Worm (Caenorhabditis elegans): Measurements from ENCODE around the gene T26C5.4.

T26C5.4 gene

ce11 chrII:9264689-9265278, 14.5 kb upstream of the T26C5.4 start:
- no peak for TF ChIP-seq F57A8.1 (GFP tag; optimal IDR thresholded peaks at IDR 0.05)
- no peak for TF ChIP-seq him-1 (tag; optimal IDR thresholded peaks at IDR 0.05)
- TF ChIP-seq nhr-90 (tag; optimal IDR thresholded peaks at IDR 0.05), result no peak
- TF ChIP-seq T26A5.8 (tag; optimal IDR thresholded peaks at IDR 0.05), result no peak
- no peak for TF ChIP-seq dpff-1 (tag; optimal IDR thresholded peaks at IDR 0.05)
- no peak for TF ChIP-seq lin-26 (GFP tag; IDR thresholded peaks at IDR 0.05)
- no peak for TF ChIP-seq aptf-2 (GFP tag; conservative IDR thresholded peaks at IDR 0.05)
- no peak for TF ChIP-seq C06A6.2 (GFP tag; conservative IDR thresholded peaks at IDR 0.05)
- no peak for TF ChIP-seq lsl-1 (GFP tag; optimal IDR thresholded peaks at IDR 0.05)
- TF ChIP-seq nfya-2 (GFP tag; IDR thresholded peaks at IDR 0.05), result no peak
- TF ChIP-seq ama-1 (optimal IDR thresholded peaks at IDR 0.05), result no peak
- no peak for TF ChIP-seq ama-1 (GFP tag; optimal IDR thresholded peaks at IDR 0.05)
- no peak for TF ChIP-seq somi-1 (GFP tag; optimal IDR thresholded peaks at IDR 0.05)
- no peak for TF ChIP-seq unc-62 (GFP tag; optimal IDR thresholded peaks at IDR 0.05)
- no peak for TF ChIP-seq akir-1 (GFP tag; optimal IDR thresholded peaks at IDR 0.05)
- no peak for TF ChIP-seq attf-6 (GFP tag; IDR thresholded peaks at IDR 0.05)
- no peak for TF ChIP-seq lsy-27 (tag; optimal IDR thresholded peaks at IDR 0.05; ENCODE audit: borderline replicate concordance, insufficient read depth)
- no peak for TF ChIP-seq hmg-20 (GFP tag; IDR thresholded peaks at IDR 0.05)
- no peak for TF ChIP-seq lir-1 (GFP tag; conservative IDR thresholded peaks at IDR 0.05)
- TF ChIP-seq ceh-58 (GFP tag; IDR thresholded peaks at IDR 0.05), result no peak

ce11 chrII:9263784-9264183, 13.5 kb upstream of the T26C5.4 start:
- no peak for TF ChIP-seq ztf-3 (GFP tag; optimal IDR thresholded peaks at IDR 0.05)
- TF ChIP-seq snpc-3.4 (tag; optimal IDR thresholded peaks at IDR 0.05), result no peak
- TF ChIP-seq nfya-2 (GFP tag; IDR thresholded peaks at IDR 0.05), result no peak
- no peak for TF ChIP-seq ama-1 (optimal IDR thresholded peaks at IDR 0.05)
- TF ChIP-seq ama-1 (GFP tag; optimal IDR thresholded peaks at IDR 0.05), result no peak
- no peak for TF ChIP-seq mel-28 (tag; optimal IDR thresholded peaks at IDR 0.05; ENCODE audit: borderline replicate concordance)
- TF ChIP-seq ets-4 (GFP tag; optimal IDR thresholded peaks at IDR 0.05), result no peak
- TF ChIP-seq B0261.1 (tag; optimal IDR thresholded peaks at IDR 0.05), result no peak
- no peak for TF ChIP-seq madf-10 (tag; optimal IDR thresholded peaks at IDR 0.05)
- TF ChIP-seq ztf-26 (tag; optimal IDR thresholded peaks at IDR 0.05), result no peak
- TF ChIP-seq dpl-1 (GFP tag; optimal IDR thresholded peaks at IDR 0.05), result no peak
- TF ChIP-seq F39B2.1 (GFP tag; IDR thresholded peaks at IDR 0.05), result no peak
- no peak for TF ChIP-seq B0019.2 (GFP tag; conservative IDR thresholded peaks at IDR 0.05)
- TF ChIP-seq Y67H2A.10 (GFP tag; conservative IDR thresholded peaks at IDR 0.05), result no peak
- TF ChIP-seq zfh-2 (GFP tag; conservative IDR thresholded peaks at IDR 0.05), result no peak
- no peak for TF ChIP-seq ztf-28 (GFP tag; IDR thresholded peaks at IDR 0.05)
- TF ChIP-seq ceh-40 (GFP tag; IDR thresholded peaks at IDR 0.05), result no peak
- TF ChIP-seq akir-1 (GFP tag; optimal IDR thresholded peaks at IDR 0.05), result no peak
- no peak for TF ChIP-seq ceh-58 (GFP tag; IDR thresholded peaks at IDR 0.05)
- no peak for TF ChIP-seq hsf-1 (GFP tag; IDR thresholded peaks at IDR 0.05)
- no peak for TF ChIP-seq rec-8 (tag; optimal IDR thresholded peaks at IDR 0.05)

ce11 chrII:9262845-9263402, 12.6 kb upstream of the T26C5.4 start:
- TF ChIP-seq zfh-2 (GFP tag; conservative IDR thresholded peaks at IDR 0.05), result 0 out of 2 replicates have a peak, but pooled peaks have one; percentile 9
- TF ChIP-seq him-1 (tag; optimal IDR thresholded peaks at IDR 0.05), result no peak
